Fruit fly (Drosophila melanogaster) whole organism, larva: ENCODE results near the gene Alms1b.

Experiments
- noc ChIP-seq: fragments of 200-800 bp; sonication (Bioruptor generic); optimal IDR thresholded peaks from 3 replicates; lab custom pipeline; 2019; ENCODE audit warnings: missing biosample characterization, mild to moderate bottlenecking, missing genetic modification characterization, moderate library complexity

Gene Alms1b

dm6 chrX:4647316-4648046, 16.7 kb upstream of the Alms1b start, which contains the start of the genes HLH4C and mRpL30:
Gene HLH4C, minus strand, starts transcription at chrX:4647414.
Gene mRpL30, plus strand, starts transcription at chrX:4647871.
- no peak for TF ChIP-seq noc (tag; lab: Kevin White, UChicago)

- no peak for TF ChIP-seq noc (tag; lab: Kevin White, UChicago)
Measured at dm6 chrX:4644768-4645167, 14.0 kb upstream of the Alms1b start, which contains the start of gene CG3062. Gene CG3062, minus strand, starts transcription at chrX:4644868.

- TF ChIP-seq noc (tag; lab: Kevin White, UChicago), result no peak
Measured at dm6 chrX:4643887-4644286, 13.2 kb upstream of the Alms1b start, which contains the start of gene CG3081. Gene CG3081, minus strand, starts transcription at chrX:4643987.

- TF ChIP-seq noc (tag; lab: Kevin White, UChicago), result no peak
Measured at dm6 chrX:4635856-4636486, 5.2 kb upstream of the Alms1b start, which contains the start of the genes Alms1a and pon. Gene Alms1a, minus strand, starts transcription at chrX:4636004. Gene pon, plus strand, starts transcription at chrX:4636318.

- no peak for TF ChIP-seq noc (tag; lab: Kevin White, UChicago)
Measured at dm6 chrX:4627160-4627559, 3.6 kb downstream of the Alms1b start.

- no peak for TF ChIP-seq noc (tag; lab: Kevin White, UChicago)
Measured at dm6 chrX:4618869-4619268, 11.9 kb downstream of the Alms1b start.

- TF ChIP-seq noc (tag; lab: Kevin White, UChicago), result no peak
Measured at dm6 chrX:4616865-4617669, 13.7 kb downstream of the Alms1b start, which contains the start of gene peb. Gene peb, plus strand, starts transcription at chrX:4617564.

- no peak for TF ChIP-seq noc (tag; lab: Kevin White, UChicago)
Measured at dm6 chrX:4615684-4616292, 14.9 kb downstream of the Alms1b start.

- no peak for TF ChIP-seq noc (tag; lab: Kevin White, UChicago)
Measured at dm6 chrX:4614945-4615344, 15.8 kb downstream of the Alms1b start.

- TF ChIP-seq noc (tag; lab: Kevin White, UChicago), result peak; percentile 65
Measured at dm6 chrX:4614325-4614724, 16.4 kb downstream of the Alms1b start.

- TF ChIP-seq noc (tag; lab: Kevin White, UChicago), result no peak
Measured at dm6 chrX:4613613-4614012, 17.1 kb downstream of the Alms1b start.

dm6 chrX:4612454-4612853, 18.3 kb downstream of the Alms1b start:
- no peak for TF ChIP-seq noc (tag; lab: Kevin White, UChicago)

dm6 chrX:4610481-4610880, 20.3 kb downstream of the Alms1b start:
- TF ChIP-seq noc (tag; lab: Kevin White, UChicago), result peak; percentile 27

- no peak for TF ChIP-seq noc (tag; lab: Kevin White, UChicago)
Measured at dm6 chrX:4609737-4610136, 21.0 kb downstream of the Alms1b start.

dm6 chrX:4606447-4606846, 24.3 kb downstream of the Alms1b start:
- TF ChIP-seq noc (tag; lab: Kevin White, UChicago), result no peak
